Worm (Caenorhabditis elegans): ENCODE data around the gene srlf-1.

srlf-1 gene

DNA sequence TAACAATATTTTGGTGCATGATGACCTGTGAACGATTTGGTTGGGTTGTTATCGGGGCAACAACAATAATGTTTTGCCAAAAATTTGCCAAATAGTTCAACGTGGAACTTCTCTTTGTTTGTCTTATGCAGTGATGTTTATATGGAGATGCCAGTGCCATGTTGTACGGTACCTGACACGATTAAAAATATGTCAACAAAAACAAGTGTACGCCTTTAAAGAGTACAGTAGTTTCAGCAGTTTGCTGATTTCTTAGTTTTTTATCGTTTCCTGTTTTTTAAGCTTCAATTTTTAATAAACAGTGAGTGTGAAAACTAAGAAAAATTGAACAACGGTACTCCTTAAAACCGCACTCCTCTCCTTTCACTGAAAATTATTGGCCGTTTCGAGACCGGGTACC, 12.1 kb upstream of the srlf-1 start:
- TF ChIP-seq Y56A3A.18 (GFP tag; IDR thresholded peaks at IDR 0.05) (0 out of 2 replicates have a peak, but pooled peaks have one; percentile 51), lir-1 (GFP tag; conservative IDR thresholded peaks at IDR 0.05) (no peak)

ce11 chrII:7781102-7781616, 9.2 kb upstream of the srlf-1 start, which contains the start of the genes snpc-1.1 and spdl-1:
Gene snpc-1.1, minus strand, starts transcription at chrII:7781301.
Gene spdl-1, plus strand, starts transcription at chrII:7781566.
- TF ChIP-seq hmg-1.2 (GFP tag; IDR thresholded peaks at IDR 0.05) (peak; percentile 21; the same call in 1 of the 2 replicates), lin-35 (GFP tag; optimal IDR thresholded peaks at IDR 0.05) (peak in 1 of 3 experiments; percentile 53), efl-1 (GFP tag; optimal IDR thresholded peaks at IDR 0.05) (peak; percentile 88), dox-1 (GFP tag; IDR thresholded peaks at IDR 0.05) (peak; percentile 45; the same call in 1 of the 2 replicates), dpff-1 (tag; optimal IDR thresholded peaks at IDR 0.05) (no peak), snpc-1.1 (tag; optimal IDR thresholded peaks at IDR 0.05; ENCODE audit: insufficient read depth) (no peak), ceh-100 (GFP tag; IDR thresholded peaks at IDR 0.05) (no peak), nhr-80 (tag; optimal IDR thresholded peaks at IDR 0.05) (no peak), B0035.1 (tag; optimal IDR thresholded peaks at IDR 0.05) (no peak), D2030.7 (GFP tag; IDR thresholded peaks at IDR 0.05) (0 out of 2 replicates have a peak, but pooled peaks have one; percentile 21), F23B12.7 (tag; optimal IDR thresholded peaks at IDR 0.05; ENCODE audit: insufficient read depth) (peak; percentile 36), mcd-1 (GFP tag; IDR thresholded peaks at IDR 0.05) (peak; percentile 79), cebp-2 (GFP tag; IDR thresholded peaks at IDR 0.05) (no peak), madf-8 (GFP tag; conservative IDR thresholded peaks at IDR 0.05) (0 out of 2 replicates have a peak, but pooled peaks have one; percentile 41), xnd-1 (tag; optimal IDR thresholded peaks at IDR 0.05) (peak; percentile 2), ztf-6 (GFP tag; IDR thresholded peaks at IDR 0.05) (no peak), attf-6 (GFP tag; IDR thresholded peaks at IDR 0.05) (no peak), nhr-27 (tag; optimal IDR thresholded peaks at IDR 0.05) (no peak), tlf-1 (GFP tag; optimal IDR thresholded peaks at IDR 0.05) (no peak), ets-4 (GFP tag; optimal IDR thresholded peaks at IDR 0.05) (no peak), madf-6 (GFP tag; IDR thresholded peaks at IDR 0.05) (peak; percentile 46; the same call in 1 of the 2 replicates), lin-54 (GFP tag; optimal IDR thresholded peaks at IDR 0.05) (peak; percentile 33), ceh-91 (GFP tag; IDR thresholded peaks at IDR 0.05) (0 out of 2 replicates have a peak, but pooled peaks have one; percentile 30), F33H1.4 (GFP tag; IDR thresholded peaks at IDR 0.05) (peak; percentile 31; the same call in 1 of the 2 replicates), unc-62 (GFP tag; optimal IDR thresholded peaks at IDR 0.05) (no peak), lsl-1 (GFP tag; optimal IDR thresholded peaks at IDR 0.05) (peak; percentile 29), dpl-1 (GFP tag; optimal IDR thresholded peaks at IDR 0.05) (peak; percentile 72), mel-28 (tag; optimal IDR thresholded peaks at IDR 0.05; ENCODE audit: borderline replicate concordance) (no peak), gei-17 (GFP tag; optimal IDR thresholded peaks at IDR 0.05) (no peak), snpc-1.3 (tag; optimal IDR thresholded peaks at IDR 0.05; ENCODE audit: insufficient read depth) (no peak), mxl-1 (tag; optimal IDR thresholded peaks at IDR 0.05) (no peak), F57C9.4 (tag; optimal IDR thresholded peaks at IDR 0.05) (no peak)

- peak; percentile 63 for TF ChIP-seq efl-1 (GFP tag; optimal IDR thresholded peaks at IDR 0.05)
- TF ChIP-seq B0019.2 (GFP tag; conservative IDR thresholded peaks at IDR 0.05): no peak
- peak; percentile 27 for TF ChIP-seq dpl-1 (GFP tag; optimal IDR thresholded peaks at IDR 0.05)
- no peak for TF ChIP-seq attf-5 (GFP tag; optimal IDR thresholded peaks at IDR 0.05)
- no peak for TF ChIP-seq chd-7 (tag; optimal IDR thresholded peaks at IDR 0.05)
- peak; percentile 42; the same call in 1 of the 2 replicates for TF ChIP-seq madf-6 (GFP tag; IDR thresholded peaks at IDR 0.05)
- TF ChIP-seq madf-8 (GFP tag; conservative IDR thresholded peaks at IDR 0.05): peak; percentile 13; the same call in 1 of the 2 replicates
- peak; percentile 11 for TF ChIP-seq lin-54 (GFP tag; optimal IDR thresholded peaks at IDR 0.05)
- peak; percentile 9 for TF ChIP-seq him-1 (tag; optimal IDR thresholded peaks at IDR 0.05)
- TF ChIP-seq ceh-91 (GFP tag; IDR thresholded peaks at IDR 0.05): 0 out of 2 replicates have a peak, but pooled peaks have one; percentile 12
Measured at ce11 chrII:7783467-7783959, 6.9 kb upstream of the srlf-1 start, which contains the start of gene skr-17. Gene skr-17, plus strand, starts transcription at chrII:7783517.
